Fruit fly (Drosophila melanogaster) whole organism, embryonic: ENCODE results near the gene Ubc4.

ENCODE experiments used
- Abd-B ChIP-seq: fragments of 200-800 bp; sonication (Bioruptor generic); optimal IDR thresholded peaks from 2 replicates; lab custom pipeline; 2018; ENCODE audit warnings: missing biosample characterization, mild to moderate bottlenecking, missing genetic modification characterization, moderate library complexity
- CG10274 ChIP-seq: fragments of 200-800 bp; sonication (Bioruptor generic); optimal IDR thresholded peaks from 3 replicates; lab custom pipeline; 2017; ENCODE audit warnings: missing biosample characterization, mild to moderate bottlenecking, missing genetic modification characterization
- CG10321 ChIP-seq: fragments of 200-800 bp; sonication (Bioruptor generic); IDR thresholded peaks from 2 replicates; pipeline ENCODE4 v1.3.6; 2022; ENCODE audit warnings: missing biosample characterization, missing genetic modification characterization
- CG10959 ChIP-seq: fragments of 200-800 bp; sonication (Bioruptor generic); IDR thresholded peaks from 2 replicates; pipeline ENCODE4 v1.3.6; 2022; ENCODE audit warnings: missing biosample characterization, missing genetic modification characterization
- CG11560 ChIP-seq: fragments of 200-800 bp; sonication (Bioruptor generic); IDR thresholded peaks from 3 replicates; pipeline ENCODE4 v1.3.6; 2022; ENCODE audit warnings: missing biosample characterization, missing genetic modification characterization
- CG13123 ChIP-seq: fragments of 200-800 bp; sonication (Bioruptor generic); optimal IDR thresholded peaks from 2 replicates; lab custom pipeline; 2016; ENCODE audit warnings: missing biosample characterization, missing genetic modification characterization
- CG3163 ChIP-seq: fragments of 200-800 bp; sonication (Bioruptor generic); optimal IDR thresholded peaks from 3 replicates; lab custom pipeline; 2016; ENCODE audit warnings: missing biosample characterization, missing genetic modification characterization
- CG32532 ChIP-seq: fragments of 200-800 bp; sonication (Bioruptor generic); IDR thresholded peaks from 2 replicates; pipeline ENCODE4 v1.3.6; 2022; ENCODE audit warnings: missing biosample characterization, missing genetic modification characterization
- CG32767 ChIP-seq: fragments of 200-800 bp; sonication (Bioruptor generic); IDR thresholded peaks from 2 replicates; pipeline ENCODE4 v1.3.6; 2022; ENCODE audit warnings: missing biosample characterization, missing genetic modification characterization
- CG33213 ChIP-seq: fragments of 200-800 bp; sonication (Bioruptor generic); optimal IDR thresholded peaks from 3 replicates; lab custom pipeline; 2016; ENCODE audit warnings: missing biosample characterization, missing genetic modification characterization
- CG34422 ChIP-seq: fragments of 200-800 bp; sonication (Bioruptor generic); IDR thresholded peaks from 3 replicates; pipeline ENCODE4 v1.3.6; 2022; ENCODE audit warnings: missing biosample characterization, missing genetic modification characterization
- CG4328 ChIP-seq: fragments of 200-800 bp; sonication (Bioruptor generic); optimal IDR thresholded peaks from 3 replicates; lab custom pipeline; 2017; ENCODE audit warnings: missing biosample characterization, missing genetic modification reagents, missing genetic modification characterization
- CG4404 ChIP-seq: fragments of 200-800 bp; sonication (Bioruptor generic); IDR thresholded peaks from 2 replicates; pipeline ENCODE4 v1.3.6; 2022; ENCODE audit warnings: missing biosample characterization, missing genetic modification characterization
- CG4707 ChIP-seq: fragments of 200-800 bp; sonication (Bioruptor generic); optimal IDR thresholded peaks from 2 replicates; lab custom pipeline; 2018; ENCODE audit warnings: missing biosample characterization, mild to moderate bottlenecking, missing genetic modification characterization, moderate library complexity
- CG4730 ChIP-seq: fragments of 200-800 bp; sonication (Bioruptor generic); IDR thresholded peaks from 2 replicates; pipeline ENCODE4 v1.3.6; 2022; ENCODE audit warnings: missing biosample characterization, missing genetic modification characterization
- CG6272 ChIP-seq: fragments of 200-800 bp; sonication (Bioruptor generic); IDR thresholded peaks from 2 replicates; pipeline ENCODE4 v1.3.6; 2022; ENCODE audit warnings: missing biosample characterization, missing genetic modification characterization
- CG6765 ChIP-seq: fragments of 200-800 bp; sonication (Bioruptor generic); optimal IDR thresholded peaks from 3 replicates; lab custom pipeline; 2017; ENCODE audit warnings: missing biosample characterization, mild to moderate bottlenecking, missing genetic modification characterization
- CG7372 ChIP-seq: fragments of 200-800 bp; sonication (Bioruptor generic); IDR thresholded peaks from 2 replicates; pipeline ENCODE4 v1.3.6; 2022; ENCODE audit warnings: missing biosample characterization, missing genetic modification characterization
- CG7745 ChIP-seq: fragments of 200-800 bp; sonication (Bioruptor generic); optimal IDR thresholded peaks from 2 replicates; lab custom pipeline; 2018; ENCODE audit warnings: missing biosample characterization, mild to moderate bottlenecking, missing genetic modification characterization, moderate library complexity
- CG7839 ChIP-seq: fragments of 200-800 bp; sonication (Bioruptor generic); optimal IDR thresholded peaks from 3 replicates; lab custom pipeline; 2018; ENCODE audit warnings: missing biosample characterization, mild to moderate bottlenecking, missing genetic modification characterization, moderate library complexity
- CG8388 ChIP-seq: fragments of 200-800 bp; sonication (Bioruptor generic); optimal IDR thresholded peaks from 2 replicates; lab custom pipeline; 2019; ENCODE audit warnings: missing biosample characterization, mild to moderate bottlenecking, missing genetic modification characterization, moderate library complexity
- Camta ChIP-seq: fragments of 200-800 bp; sonication (Bioruptor generic); optimal IDR thresholded peaks from 2 replicates; lab custom pipeline; 2016; ENCODE audit warnings: missing biosample characterization, missing genetic modification characterization
- Eip74EF ChIP-seq, 2 experiments: fragments of 200-800 bp in 1 of 2; fragments of >200 bp in 1 of 2; sonication (Bioruptor generic) in 1 of 2; optimal IDR thresholded peaks; 2 replicates each; lab custom pipeline; 2017 to 2019; ENCODE audit warnings: missing biosample characterization in 2 of 2, missing genetic modification characterization in 2 of 2, mild to moderate bottlenecking in 1 of 2, moderate library complexity in 1 of 2
- Gsc ChIP-seq: fragments of 200-800 bp; sonication (Bioruptor generic); IDR thresholded peaks from 2 replicates; pipeline ENCODE4 v1.3.6; 2022; ENCODE audit warnings: missing biosample characterization, missing genetic modification characterization
- HLHmδ ChIP-seq: fragments of 200-800 bp; sonication (Bioruptor generic); optimal IDR thresholded peaks from 2 replicates; lab custom pipeline; 2018; ENCODE audit warnings: missing biosample characterization, mild to moderate bottlenecking, missing genetic modification characterization, moderate library complexity
- Hr3 ChIP-seq: fragments of 200-800 bp; sonication (Bioruptor generic); optimal IDR thresholded peaks from 3 replicates; lab custom pipeline; 2016; ENCODE audit warnings: missing biosample characterization, missing genetic modification characterization
- Hr39 ChIP-seq: fragments of >200 bp; optimal IDR thresholded peaks from 2 replicates; lab custom pipeline; 2017
- Nf-YB ChIP-seq: fragments of 200-800 bp; sonication (Bioruptor generic); optimal IDR thresholded peaks from 3 replicates; lab custom pipeline; 2019; ENCODE audit warnings: missing biosample characterization, mild to moderate bottlenecking, missing genetic modification characterization, moderate library complexity
- NfI ChIP-seq: fragments of 200-800 bp; sonication (Bioruptor generic); optimal IDR thresholded peaks from 3 replicates; lab custom pipeline; 2018; ENCODE audit warnings: missing biosample characterization, mild to moderate bottlenecking, missing genetic modification characterization, moderate library complexity
- Oli ChIP-seq: fragments of 200-800 bp; sonication (Bioruptor generic); optimal IDR thresholded peaks from 2 replicates; lab custom pipeline; 2018; ENCODE audit warnings: missing biosample characterization, mild to moderate bottlenecking, missing genetic modification characterization, moderate library complexity
- Ssrp ChIP-seq: fragments of 200-800 bp; sonication (Bioruptor generic); optimal IDR thresholded peaks from 2 replicates; lab custom pipeline; 2018; ENCODE audit warnings: missing biosample characterization, mild to moderate bottlenecking, missing genetic modification characterization, moderate library complexity
- ab ChIP-seq: fragments of 200-800 bp; sonication (Bioruptor generic); optimal IDR thresholded peaks from 2 replicates; lab custom pipeline; 2016; ENCODE audit warnings: missing biosample characterization, missing genetic modification characterization
- ap ChIP-seq: fragments of 200-800 bp; sonication (Bioruptor generic); IDR thresholded peaks from 2 replicates; pipeline ENCODE4 v1.3.6; 2022; ENCODE audit warnings: missing biosample characterization, missing genetic modification characterization
- emc ChIP-seq: fragments of 200-800 bp; sonication (Bioruptor generic); optimal IDR thresholded peaks from 2 replicates; lab custom pipeline; 2016; ENCODE audit warnings: missing biosample characterization, missing genetic modification characterization
- exex ChIP-seq: fragments of 200-800 bp; sonication (Bioruptor generic); optimal IDR thresholded peaks from 4 replicates; lab custom pipeline; 2018; ENCODE audit warnings: missing biosample characterization, mild to moderate bottlenecking, missing genetic modification characterization, moderate library complexity
- fd96Cb ChIP-seq: fragments of 200-800 bp; sonication (Bioruptor generic); optimal IDR thresholded peaks from 2 replicates; lab custom pipeline; 2018; ENCODE audit warnings: missing biosample characterization, mild to moderate bottlenecking, missing genetic modification characterization, moderate library complexity
- gsb-n ChIP-seq: fragments of 200-800 bp; sonication (Bioruptor generic); optimal IDR thresholded peaks from 3 replicates; lab custom pipeline; 2018; ENCODE audit warnings: missing biosample characterization, mild to moderate bottlenecking, missing genetic modification characterization
- h ChIP-seq: fragments of >200 bp; optimal IDR thresholded peaks from 2 replicates; lab custom pipeline; 2017
- ind ChIP-seq: fragments of 200-800 bp; sonication (Bioruptor generic); optimal IDR thresholded peaks from 3 replicates; lab custom pipeline; 2016; ENCODE audit warnings: missing biosample characterization, missing genetic modification characterization
- jing ChIP-seq: fragments of 200-800 bp; sonication (Bioruptor generic); optimal IDR thresholded peaks from 2 replicates; lab custom pipeline; 2018; ENCODE audit warnings: missing biosample characterization, mild to moderate bottlenecking, missing genetic modification characterization
- nom ChIP-seq: fragments of 200-800 bp; sonication (Bioruptor generic); optimal IDR thresholded peaks from 2 replicates; lab custom pipeline; 2017; ENCODE audit warnings: missing biosample characterization, missing genetic modification characterization, mild to moderate bottlenecking, moderate library complexity, missing genetic modification reagents
- otp ChIP-seq: fragments of 200-800 bp; sonication (Bioruptor generic); IDR thresholded peaks from 3 replicates; pipeline ENCODE4, ENCODE4 v1.3.6; 2022; ENCODE audit warnings: missing biosample characterization, missing genetic modification characterization
- pho ChIP-seq: fragments of 200-800 bp; sonication (Bioruptor generic); optimal IDR thresholded peaks from 2 replicates; lab custom pipeline; 2016; ENCODE audit warnings: missing biosample characterization, missing genetic modification characterization
- pros ChIP-seq: fragments of 200-800 bp; sonication (Bioruptor generic); optimal IDR thresholded peaks from 3 replicates; lab custom pipeline; 2019; ENCODE audit warnings: missing biosample characterization, mild to moderate bottlenecking, missing genetic modification characterization, moderate library complexity
- ro ChIP-seq: fragments of 200-800 bp; sonication (Bioruptor generic); IDR thresholded peaks from 2 replicates; pipeline ENCODE4 v1.3.6; 2022; ENCODE audit warnings: missing biosample characterization, missing genetic modification characterization
- scrt ChIP-seq: fragments of 200-800 bp; sonication (Bioruptor generic); optimal IDR thresholded peaks from 2 replicates; lab custom pipeline; 2018; ENCODE audit warnings: missing biosample characterization, mild to moderate bottlenecking, missing genetic modification characterization, moderate library complexity
- sisA ChIP-seq: fragments of 200-800 bp; sonication (Bioruptor generic); IDR thresholded peaks from 2 replicates; pipeline ENCODE4 v1.3.6; 2022; ENCODE audit warnings: missing biosample characterization, missing genetic modification characterization
- slbo ChIP-seq: fragments of 200-800 bp; sonication (Bioruptor generic); IDR thresholded peaks from 2 replicates; pipeline ENCODE4 v1.3.6; 2022; ENCODE audit warnings: missing biosample characterization, missing genetic modification characterization
- sr ChIP-seq: fragments of 200-800 bp; sonication (Bioruptor generic); IDR thresholded peaks from 3 replicates; pipeline ENCODE4 v1.3.6; 2022; ENCODE audit warnings: missing biosample characterization, missing genetic modification characterization
- trh ChIP-seq: fragments of 200-800 bp; sonication (Bioruptor generic); optimal IDR thresholded peaks from 2 replicates; lab custom pipeline; 2016; ENCODE audit warnings: missing biosample characterization, missing genetic modification characterization
- wor ChIP-seq: fragments of 200-800 bp; sonication (Bioruptor generic); IDR thresholded peaks from 2 replicates; pipeline ENCODE4 v1.3.6; 2022; ENCODE audit warnings: missing biosample characterization, missing genetic modification characterization

The Ubc4 gene

DNA sequence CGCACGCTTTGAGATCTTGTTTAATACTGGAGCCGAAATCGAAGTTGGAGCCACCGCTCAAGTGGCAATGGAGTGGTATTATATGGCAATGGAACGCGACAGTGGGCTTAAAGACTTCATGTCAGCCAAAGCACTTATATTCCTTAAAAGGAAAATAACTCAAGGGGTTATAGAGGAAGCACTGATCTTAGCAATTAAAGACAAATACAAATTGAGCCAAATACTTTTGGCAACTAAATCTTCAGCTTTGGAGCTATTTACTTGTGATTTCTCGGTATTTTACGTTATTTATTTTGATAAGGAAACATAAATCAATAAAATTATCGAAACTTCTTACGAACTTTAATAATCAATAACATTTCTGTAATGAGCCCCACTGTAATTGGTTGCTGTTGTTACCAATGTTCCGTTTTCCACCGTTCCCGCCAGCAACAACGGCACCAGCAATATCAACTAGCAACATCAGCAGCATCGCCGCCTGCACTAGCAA, 46.0 kb downstream of the Ubc4 start (continued):
- TF ChIP-seq Abd-B (GFP tag; lab: Kevin White, UChicago) (peak; percentile 58), pho (GFP tag; lab: Kevin White, UChicago) (peak; percentile 38), CG33213 (GFP tag; lab: Kevin White, UChicago) (peak; percentile 78), CG7745 (no peak), CG8388 (GFP tag; lab: Kevin White, UChicago) (peak; percentile 86), slbo (GFP tag; lab: Robert Waterston, UW) (peak; percentile 75), NfI (peak; percentile 73), emc (GFP tag; lab: Kevin White, UChicago) (peak; percentile 40), Hr3 (GFP tag; lab: Kevin White, UChicago) (peak; percentile 70), CG32767 (GFP tag; lab: Robert Waterston, UW) (peak; percentile 81), CG13123 (GFP tag; lab: Kevin White, UChicago) (no peak), CG10959 (GFP tag; lab: Robert Waterston, UW) (peak; percentile 64), nom (peak; percentile 94), jing (GFP tag; lab: Kevin White, UChicago) (peak; percentile 36), h (lab: Kevin White, UChicago) (no peak), fd96Cb (tag; lab: Kevin White, UChicago) (peak; percentile 95), Oli (tag; lab: Kevin White, UChicago) (peak; percentile 86), scrt (GFP tag; lab: Kevin White, UChicago) (peak; percentile 68), ro (peak; percentile 82), CG34422 (GFP tag; lab: Robert Waterston, UW) (peak; percentile 90), ind (GFP tag; lab: Kevin White, UChicago) (peak; percentile 94), CG7372 (GFP tag; lab: Robert Waterston, UW) (peak; percentile 86), sr (GFP tag; lab: Robert Waterston, UW) (peak; percentile 62; the same call in 1 of the 3 replicates), CG4328 (GFP tag; lab: Kevin White, UChicago) (peak; percentile 66), sisA (GFP tag; lab: Robert Waterston, UW) (peak; percentile 92), Ssrp (tag; lab: Kevin White, UChicago) (peak; percentile 74), Hr39 (lab: Kevin White, UChicago) (no peak), gsb-n (tag; lab: Kevin White, UChicago) (peak; percentile 80), CG10321 (peak; percentile 41; the same call in 1 of the 2 replicates), pros (GFP tag; lab: Kevin White, UChicago) (peak; percentile 27), Eip74EF (GFP tag; optimal IDR thresholded peaks at IDR 0.05; lab: Kevin White, UChicago) (peak in 1 of 2 experiments; percentile 72), CG4730 (GFP tag; lab: Robert Waterston, UW) (peak; percentile 88), exex (no peak), Gsc (peak; percentile 67), Nf-YB (GFP tag; lab: Kevin White, UChicago) (peak; percentile 61), CG11560 (tag; lab: Robert Waterston, UW) (peak; percentile 65; the same call in 2 of the 3 replicates), CG10274 (GFP tag; lab: Kevin White, UChicago) (peak; percentile 61), trh (GFP tag; lab: Kevin White, UChicago) (peak; percentile 12), ap (GFP tag; lab: Robert Waterston, UW) (0 out of 2 replicates have a peak, but pooled peaks have one; percentile 36), CG7839 (peak; percentile 83), CG6272 (GFP tag; lab: Robert Waterston, UW) (peak; percentile 70), ab (GFP tag; lab: Kevin White, UChicago) (no peak), CG3163 (GFP tag; lab: Kevin White, UChicago) (peak; percentile 27), CG6765 (peak; percentile 1), HLHmδ (GFP tag; lab: Kevin White, UChicago) (no peak), wor (GFP tag; lab: Robert Waterston, UW) (peak; percentile 65), Camta (GFP tag; lab: Kevin White, UChicago) (peak; percentile 78), CG4707 (peak; percentile 93), CG32532 (peak; percentile 78), CG4404 (GFP tag; lab: Robert Waterston, UW) (peak; percentile 69), otp (GFP tag; lab: Robert Waterston, UW) (peak; percentile 61; the same call in 1 of the 3 replicates)
